Worm (Caenorhabditis elegans) whole organism, midembryonic: ENCODE results near the gene Y75B12A.2.

Experiments
- T22C8.4 ChIP-seq: fragments of 200-800 bp; sonication (Bioruptor generic); IDR thresholded peaks from 2 replicates; pipeline ENCODE4 v1.3.6; 2022; ENCODE audit warnings: missing genetic modification characterization, missing compliant biosample characterization
- cog-1 ChIP-seq: sonication (generic microtip); optimal IDR thresholded peaks from 2 replicates; lab custom pipeline; 2016; ENCODE audit warnings: missing genetic modification characterization, missing compliant biosample characterization
- flt-1 ChIP-seq: fragments of 200-800 bp; sonication (Bioruptor generic); IDR thresholded peaks from 2 replicates; pipeline ENCODE4 v1.3.6; 2022; ENCODE audit warnings: missing genetic modification characterization, missing compliant biosample characterization
- klf-2 ChIP-seq: fragments of 200-800 bp; sonication (Bioruptor generic); conservative IDR thresholded peaks from 2 replicates; pipeline ENCODE4 v1.3.6; 2022; ENCODE audit warnings: missing genetic modification reagents, missing genetic modification characterization, missing compliant biosample characterization
- med-1 ChIP-seq: sonication (generic microtip); optimal IDR thresholded peaks from 2 replicates; lab custom pipeline; 2017; ENCODE audit warnings: missing genetic modification characterization, mild to moderate bottlenecking, missing compliant biosample characterization, antibody characterized with exemption, missing genetic modification reagents; ENCODE audit not compliant: insufficient read depth
- ref-1 ChIP-seq: fragments of 200-800 bp; sonication (Bioruptor generic); conservative IDR thresholded peaks from 2 replicates; pipeline ENCODE4 v1.3.6; 2022; ENCODE audit warnings: missing genetic modification reagents, missing genetic modification characterization, missing compliant biosample characterization
- tab-1 ChIP-seq: fragments of 200-800 bp; sonication (Bioruptor generic); IDR thresholded peaks from 2 replicates; pipeline ENCODE4 v1.3.6; 2022; ENCODE audit warnings: missing genetic modification characterization, missing compliant biosample characterization
- ztf-23 ChIP-seq: fragments of 200-800 bp; sonication (Bioruptor generic); IDR thresholded peaks from 2 replicates; pipeline ENCODE4 v1.3.6; 2022; ENCODE audit warnings: missing genetic modification reagents, missing genetic modification characterization, missing compliant biosample characterization
- ztf-29 ChIP-seq: fragments of 200-800 bp; sonication (Bioruptor generic); IDR thresholded peaks from 2 replicates; pipeline ENCODE4 v1.3.6; 2022; ENCODE audit warnings: missing genetic modification reagents, missing genetic modification characterization, missing compliant biosample characterization

Gene Y75B12A.2

DNA sequence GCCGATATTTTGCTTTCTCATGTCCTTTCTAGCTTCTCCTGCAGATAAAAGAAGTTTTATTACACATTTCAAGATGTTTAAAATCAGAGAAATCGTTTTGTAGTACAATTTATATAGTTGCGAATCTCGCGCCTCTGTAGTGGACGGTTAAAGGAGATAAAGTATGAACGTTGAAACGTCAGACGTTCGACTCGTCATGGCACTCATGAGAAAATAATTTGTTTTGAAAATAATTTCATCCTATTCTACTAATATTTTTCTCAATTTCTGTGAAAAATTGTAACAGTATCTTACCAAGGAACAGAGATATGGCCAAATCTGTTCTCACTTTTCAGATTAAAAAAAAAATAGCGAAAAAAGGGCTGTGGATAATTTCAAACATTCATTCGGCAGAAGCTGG lies 38.4 kb downstream of the Y75B12A.2 start, which contains the start of gene T09F5.20:
Gene T09F5.20, minus strand, starts transcription at position 101 of the 400 bp plus-strand sequence.
- no peak for TF ChIP-seq ztf-23

DNA sequence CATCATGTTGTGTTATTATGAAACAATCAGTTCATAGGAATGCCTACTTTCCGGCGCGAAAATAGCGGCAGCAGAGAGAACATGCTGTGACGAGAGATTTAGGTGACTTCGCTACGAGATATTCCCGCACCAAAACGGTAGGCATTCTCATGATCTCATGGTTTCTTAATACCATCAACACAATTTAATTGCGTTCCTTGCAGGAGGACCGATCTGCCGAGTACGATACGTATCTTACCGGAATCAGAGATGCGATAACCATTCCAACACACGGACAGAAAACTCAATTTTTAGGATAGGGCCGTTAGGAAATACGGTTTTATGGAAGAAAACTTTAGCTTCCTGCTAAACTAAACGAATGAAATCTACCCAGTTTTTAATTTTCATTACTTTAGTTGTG lies 39.4 kb downstream of the Y75B12A.2 start, which contains the start of gene T09F5.1:
Gene T09F5.1, plus strand, starts transcription at position 301 of the 400 bp plus-strand sequence.
- TF ChIP-seq ztf-23, result no peak
- TF ChIP-seq cog-1, result no peak
- TF ChIP-seq flt-1 (GFP tag; lab: Robert Waterston, UW), result no peak
- TF ChIP-seq ztf-29, result no peak
- TF ChIP-seq klf-2 (GFP tag; lab: Robert Waterston, UW), result no peak
- TF ChIP-seq med-1 (GFP tag; lab: Kevin White, UChicago), result no peak
- no peak for TF ChIP-seq ref-1 (GFP tag; lab: Robert Waterston, UW)

DNA sequence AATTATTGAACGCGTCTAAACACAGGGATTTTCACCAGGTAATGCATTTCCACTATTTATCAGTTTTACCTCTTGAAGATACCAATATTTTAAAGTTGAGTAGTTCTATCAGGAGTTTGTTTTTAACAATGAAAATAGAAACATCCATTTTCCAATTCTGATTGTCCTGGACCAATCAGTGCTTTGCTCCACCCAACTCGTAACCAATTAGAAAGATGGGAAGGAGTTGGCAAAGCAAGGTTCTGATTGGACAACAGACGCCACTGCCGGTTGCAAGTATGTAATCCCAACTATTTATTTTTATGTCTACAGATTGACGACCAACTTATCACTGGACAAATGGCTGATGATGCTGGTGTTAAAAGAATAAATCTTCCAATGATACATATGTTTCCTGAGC lies 40.8 kb downstream of the Y75B12A.2 start:
- TF ChIP-seq ref-1 (GFP tag; lab: Robert Waterston, UW), result no peak
- no peak for TF ChIP-seq T22C8.4 (GFP tag; lab: Robert Waterston, UW)
- no peak for TF ChIP-seq ztf-29
- no peak for TF ChIP-seq flt-1 (GFP tag; lab: Robert Waterston, UW)
- TF ChIP-seq ztf-23, result no peak
- no peak for TF ChIP-seq med-1 (GFP tag; lab: Kevin White, UChicago)
- TF ChIP-seq klf-2 (GFP tag; lab: Robert Waterston, UW), result no peak
- no peak for TF ChIP-seq tab-1 (GFP tag; lab: Robert Waterston, UW)
- TF ChIP-seq cog-1, result no peak

DNA sequence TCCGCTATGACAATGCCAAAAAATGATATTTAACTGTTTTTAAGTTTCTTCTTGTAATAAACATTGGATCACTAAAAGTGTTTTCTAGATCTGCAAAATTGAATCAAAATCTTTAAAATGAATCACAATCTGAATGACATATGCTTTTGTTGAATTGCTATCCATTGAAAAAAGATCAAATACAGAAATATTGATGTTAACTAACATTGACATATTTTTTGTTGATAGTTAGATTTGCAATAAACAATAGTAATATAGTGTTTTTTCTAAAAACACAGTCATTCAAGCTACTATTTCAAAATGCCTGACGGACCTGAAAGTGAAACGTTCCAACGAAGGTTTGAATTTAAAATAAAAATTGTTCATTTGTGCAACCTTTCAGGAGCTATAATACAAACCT lies 41.3 kb downstream of the Y75B12A.2 start, which contains the start of gene T09F5.2:
Gene T09F5.2, plus strand, starts transcription at position 301 of the 400 bp plus-strand sequence.
- TF ChIP-seq T22C8.4 (GFP tag; lab: Robert Waterston, UW) (no peak), ztf-23 (no peak), klf-2 (GFP tag; lab: Robert Waterston, UW) (no peak), ref-1 (GFP tag; lab: Robert Waterston, UW) (no peak), ztf-29 (no peak), cog-1 (no peak), tab-1 (GFP tag; lab: Robert Waterston, UW) (no peak), flt-1 (GFP tag; lab: Robert Waterston, UW) (no peak), med-1 (GFP tag; lab: Kevin White, UChicago) (no peak)

DNA sequence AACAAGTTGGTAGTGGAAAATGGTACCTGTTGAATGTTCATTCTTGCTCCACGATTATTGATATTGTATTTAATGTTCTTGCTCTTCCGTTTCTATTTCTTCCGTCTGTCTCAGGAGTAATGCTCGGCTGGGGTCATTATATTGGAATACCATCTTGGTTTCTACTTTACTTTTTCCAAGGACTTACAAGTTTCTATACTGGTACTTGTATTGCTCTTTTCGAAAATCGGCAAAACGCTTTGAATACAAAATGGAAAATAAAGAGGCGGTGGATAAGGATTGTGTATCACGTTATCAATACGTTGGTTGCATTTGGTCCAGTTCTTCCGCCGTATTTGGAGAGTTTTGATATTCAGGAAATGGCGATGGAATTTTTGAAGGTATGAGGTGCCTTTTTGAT lies 42.6 kb downstream of the Y75B12A.2 start:
- no peak for TF ChIP-seq ztf-23

DNA sequence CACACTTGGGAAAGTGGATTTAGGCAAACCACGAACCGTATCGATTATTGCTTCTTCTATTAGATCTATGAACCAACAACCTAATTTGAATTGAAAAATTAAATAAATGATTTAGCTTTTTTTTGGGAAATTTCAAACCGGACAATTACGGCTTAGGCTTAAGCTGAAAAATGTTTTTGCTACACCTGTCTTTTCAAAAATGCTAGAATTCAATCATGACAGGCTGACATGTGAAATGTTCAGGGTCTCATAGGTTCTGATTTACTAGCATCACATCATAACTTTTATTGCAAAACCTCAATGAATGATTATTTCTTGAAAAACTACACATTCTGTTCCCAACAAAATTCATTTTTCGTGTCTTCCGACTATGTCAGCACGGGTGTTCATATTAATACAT lies 43.9 kb downstream of the Y75B12A.2 start, which contains the start of gene srh-55:
Gene srh-55, plus strand, starts transcription at position 301 of the 400 bp plus-strand sequence.
- no peak for TF ChIP-seq ztf-23
- TF ChIP-seq tab-1 (GFP tag; lab: Robert Waterston, UW), result no peak
- TF ChIP-seq klf-2 (GFP tag; lab: Robert Waterston, UW), result no peak
- TF ChIP-seq ref-1 (GFP tag; lab: Robert Waterston, UW), result no peak
- TF ChIP-seq ztf-29, result no peak
- no peak for TF ChIP-seq med-1 (GFP tag; lab: Kevin White, UChicago)
- TF ChIP-seq cog-1, result no peak
- no peak for TF ChIP-seq flt-1 (GFP tag; lab: Robert Waterston, UW)
- no peak for TF ChIP-seq T22C8.4 (GFP tag; lab: Robert Waterston, UW)

DNA sequence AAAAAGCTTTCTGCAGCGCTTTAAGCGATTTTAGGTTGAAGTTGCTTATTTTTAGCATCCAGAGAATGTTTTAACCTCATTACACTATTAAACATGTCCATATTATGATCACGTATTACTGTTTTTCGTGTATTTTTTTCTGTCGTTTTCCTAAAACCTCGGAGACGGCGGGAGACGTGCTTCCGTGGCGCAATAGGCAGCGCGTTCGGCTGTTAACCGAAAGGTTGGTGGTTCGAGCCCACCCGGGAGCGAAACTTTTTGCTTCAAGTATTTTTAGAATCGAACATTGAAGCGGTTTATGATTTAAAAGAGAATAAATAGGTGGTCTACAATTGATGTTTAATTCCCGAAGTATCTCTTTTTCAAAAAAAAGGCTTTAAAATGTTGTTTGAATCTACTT lies 47.1 kb downstream of the Y75B12A.2 start:
- TF ChIP-seq med-1 (GFP tag; lab: Kevin White, UChicago) (no peak), ztf-29 (no peak), klf-2 (GFP tag; lab: Robert Waterston, UW) (no peak), flt-1 (GFP tag; lab: Robert Waterston, UW) (no peak), cog-1 (no peak), ref-1 (GFP tag; lab: Robert Waterston, UW) (no peak), ztf-23 (no peak), tab-1 (GFP tag; lab: Robert Waterston, UW) (no peak), T22C8.4 (GFP tag; lab: Robert Waterston, UW) (no peak)

DNA sequence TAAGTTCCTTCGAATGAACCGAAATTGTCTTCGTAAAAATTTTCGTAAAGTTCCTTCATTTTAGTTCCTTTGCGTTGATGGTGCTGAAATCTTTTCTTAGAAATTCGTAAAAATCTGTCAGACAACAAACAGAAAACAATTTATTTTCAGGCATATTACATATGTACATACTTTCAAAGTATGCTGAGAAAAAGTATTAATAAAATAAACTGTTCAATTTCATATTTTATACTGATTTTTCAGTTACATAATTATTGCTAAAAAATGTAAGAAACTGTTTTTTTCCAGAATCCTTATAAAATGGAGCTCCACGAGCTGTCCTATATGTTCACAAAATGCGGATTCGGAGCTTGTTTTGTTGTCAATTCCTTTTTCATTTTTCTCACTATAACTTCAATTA lies 49.3 kb downstream of the Y75B12A.2 start, which contains the start of gene str-45:
Gene str-45, plus strand, starts transcription at position 301 of the 400 bp plus-strand sequence.
- TF ChIP-seq cog-1, result no peak
- no peak for TF ChIP-seq ztf-29
- TF ChIP-seq T22C8.4 (GFP tag; lab: Robert Waterston, UW), result no peak
- no peak for TF ChIP-seq med-1 (GFP tag; lab: Kevin White, UChicago)
- TF ChIP-seq tab-1 (GFP tag; lab: Robert Waterston, UW), result no peak
- TF ChIP-seq flt-1 (GFP tag; lab: Robert Waterston, UW), result no peak
- no peak for TF ChIP-seq ztf-23
- TF ChIP-seq ref-1 (GFP tag; lab: Robert Waterston, UW), result no peak
- TF ChIP-seq klf-2 (GFP tag; lab: Robert Waterston, UW), result no peak
